Fruit fly (Drosophila melanogaster) whole organism, wandering third instar larva: ENCODE results near the gene sinah.

Source experiments
- CG9705 ChIP-seq: fragments of 200-800 bp; sonication (Bioruptor generic); optimal IDR thresholded peaks from 2 replicates; lab custom pipeline; 2018; ENCODE audit warnings: missing biosample characterization, mild to moderate bottlenecking, missing genetic modification characterization
- Dfd ChIP-seq: fragments of >200 bp; optimal IDR thresholded peaks from 2 replicates; lab custom pipeline; 2017; ENCODE audit warnings: missing biosample characterization, missing genetic modification characterization
- Rel ChIP-seq, 2 experiments: fragments of 200-800 bp; sonication (Bioruptor generic) in 1 of 2; optimal IDR thresholded peaks; 2 replicates in 1 of 2; 3 replicates in 1 of 2; lab custom pipeline; 2016 to 2019; ENCODE audit warnings: mild to moderate bottlenecking in 2 of 2, missing biosample characterization in 2 of 2, missing genetic modification characterization in 2 of 2, moderate library complexity in 1 of 2
- dl ChIP-seq, 2 experiments: fragments of 175-275, 200-275 bp in 1 of 2; fragments of 200-275 bp in 1 of 2; sonication (Bioruptor generic); optimal IDR thresholded peaks; lab custom pipeline; 2018; ENCODE audit warnings: mild to moderate bottlenecking in 2 of 2, missing biosample characterization in 2 of 2, missing genetic modification characterization in 2 of 2, moderate library complexity in 2 of 2; ENCODE audit not compliant: partially characterized antibody in 2 of 2, insufficient read depth in 1 of 2
- jim ChIP-seq: fragments of 175-275, 200-325 bp; sonication (Bioruptor generic); optimal IDR thresholded peaks from 2 replicates; lab custom pipeline; 2016; ENCODE audit warnings: missing biosample characterization, mild to moderate bottlenecking, missing genetic modification characterization
- lola ChIP-seq: fragments of >200 bp; optimal IDR thresholded peaks from 2 replicates; lab custom pipeline; 2017; ENCODE audit warnings: missing biosample characterization, missing genetic modification characterization
- pan ChIP-seq: fragments of >200 bp; optimal IDR thresholded peaks from 2 replicates; lab custom pipeline; 2017
- rgr ChIP-seq: fragments of 200-800 bp; sonication (Bioruptor generic); optimal IDR thresholded peaks from 3 replicates; lab custom pipeline; 2016; ENCODE audit warnings: missing biosample characterization, mild to moderate bottlenecking, missing genetic modification characterization

DNA sequence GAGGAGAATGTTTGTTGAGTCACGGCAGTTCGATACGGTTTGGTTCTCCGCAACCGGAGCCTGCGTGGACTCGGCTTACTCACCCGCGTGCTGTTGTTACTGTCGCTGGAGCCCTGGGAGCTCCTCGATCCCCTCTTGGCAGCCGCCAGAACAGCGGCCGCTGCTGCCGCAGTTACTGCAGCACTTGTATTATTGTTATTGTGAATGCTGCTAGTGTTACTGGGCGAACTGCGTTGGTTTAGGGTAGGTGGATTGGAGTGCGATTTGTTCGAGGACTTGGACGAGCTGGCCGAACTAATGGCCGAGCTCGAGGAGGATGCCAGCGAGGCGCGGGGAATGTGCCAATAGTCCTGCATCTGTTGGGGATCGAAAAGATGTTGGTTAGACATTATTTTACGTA, 48.4 kb upstream of the sinah start:
- TF ChIP-seq lola (GFP tag; lab: Kevin White, UChicago) (no peak), Dfd (GFP tag; lab: Kevin White, UChicago) (no peak), dl (GFP tag; optimal IDR thresholded peaks at IDR 0.05; lab: Kevin White, UChicago; ENCODE audit: insufficient read depth in 1 of 2, partially characterized antibody in 2 of 2) (no peak), pan (no peak), CG9705 (GFP tag; lab: Kevin White, UChicago) (no peak), jim (no peak), rgr (GFP tag; lab: Kevin White, UChicago) (no peak), Rel (GFP tag; optimal IDR thresholded peaks at IDR 0.05; lab: Kevin White, UChicago) (no peak), Rel (tag; optimal IDR thresholded peaks at IDR 0.05; lab: Kevin White, UChicago) (no peak)
